Worm (Caenorhabditis elegans): ENCODE data around the gene nhr-233.

DNA sequence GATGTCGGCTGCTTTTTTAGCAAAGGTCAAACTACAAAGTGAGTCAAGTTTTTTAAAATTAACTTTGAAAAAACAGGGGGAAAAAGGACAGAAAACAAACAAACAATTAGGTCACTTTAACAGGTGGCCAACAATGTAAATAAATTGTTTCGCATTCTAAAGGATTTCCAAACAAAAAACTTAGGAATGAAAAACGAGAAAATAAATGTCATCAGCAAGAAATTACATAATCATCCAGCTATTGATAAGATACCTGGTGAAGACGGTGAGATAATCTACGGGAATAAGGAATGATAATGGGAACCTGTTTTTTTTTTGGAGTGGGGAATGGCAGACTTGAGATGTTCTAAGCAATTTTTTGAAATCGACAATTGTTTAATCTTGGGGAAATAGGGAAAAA is 25.5 kb upstream of the nhr-233 start:
- TF ChIP-seq nhr-237 (tag; optimal IDR thresholded peaks at IDR 0.05) = no peak
- no peak for TF ChIP-seq blmp-1 (tag; optimal IDR thresholded peaks at IDR 0.05)
- no peak for TF ChIP-seq unc-62 (GFP tag; optimal IDR thresholded peaks at IDR 0.05)
